Worm (Caenorhabditis elegans) whole organism, midembryonic: ENCODE measurements around the gene K10D2.8.

Experiments
- klf-2 ChIP-seq: fragments of 200-800 bp; sonication (Bioruptor generic); conservative IDR thresholded peaks from 2 replicates; pipeline ENCODE4 v1.3.6; 2022; ENCODE audit warnings: missing genetic modification reagents, missing genetic modification characterization, missing compliant biosample characterization
- med-1 ChIP-seq: sonication (generic microtip); optimal IDR thresholded peaks from 2 replicates; lab custom pipeline; 2017; ENCODE audit warnings: missing genetic modification characterization, mild to moderate bottlenecking, missing compliant biosample characterization, antibody characterized with exemption, missing genetic modification reagents; ENCODE audit not compliant: insufficient read depth

DNA sequence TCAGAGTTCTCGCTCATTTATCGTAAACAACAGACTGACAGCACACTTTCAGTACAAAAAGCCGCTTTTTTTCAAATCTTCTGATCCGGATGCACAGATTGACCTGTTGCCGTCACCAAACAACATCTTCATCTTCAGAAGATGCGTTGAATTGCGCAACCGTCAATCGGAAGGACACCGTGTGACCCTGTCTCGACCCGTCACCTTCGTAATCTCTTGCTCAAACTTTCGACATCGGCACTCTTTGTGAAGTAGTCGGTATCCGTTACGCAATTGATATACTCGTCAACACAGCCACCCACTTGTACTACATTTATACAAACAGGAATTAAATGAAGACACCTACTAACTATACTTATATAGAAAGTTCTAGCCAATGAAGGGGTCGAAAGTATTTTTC is 37.5 kb upstream of the K10D2.8 start:
- no peak for TF ChIP-seq klf-2 (GFP tag; lab: Robert Waterston, UW)
- TF ChIP-seq med-1 = no peak
